Worm (Caenorhabditis elegans) whole organism, L4 larva: ENCODE measurements around the gene F44D12.10.

Experiments
- F10B5.3 ChIP-seq: sonication (generic microtip); optimal IDR thresholded peaks from 2 replicates; lab custom pipeline; 2016; ENCODE audit warnings: mild to moderate bottlenecking, missing genetic modification characterization, missing compliant biosample characterization
- F26F4.8 ChIP-seq: fragments of 200-800 bp; sonication (Bioruptor generic); conservative IDR thresholded peaks from 2 replicates; pipeline ENCODE4 v1.3.6; 2022; ENCODE audit warnings: missing genetic modification characterization, missing compliant biosample characterization
- F44E2.7 ChIP-seq: fragments of 200-800 bp; sonication (Bioruptor generic); IDR thresholded peaks from 2 replicates; pipeline ENCODE4 v2.1.2; 2022; ENCODE audit warnings: missing genetic modification characterization, missing compliant biosample characterization
- R02D3.7 ChIP-seq: fragments of 150-350 bp; sonication (generic microtip); optimal IDR thresholded peaks from 3 replicates; lab custom pipeline; 2014; ENCODE audit warnings: missing biosample characterization, missing genetic modification characterization
- Y105C5A.15 ChIP-seq: fragments of 200-800 bp; sonication (Bioruptor generic); IDR thresholded peaks from 2 replicates; pipeline ENCODE4 v1.3.6; 2022; ENCODE audit warnings: missing genetic modification characterization, missing compliant biosample characterization
- aha-1 ChIP-seq: fragments of 150-350 bp; peaks from one replicate; lab custom pipeline; 2014; ENCODE audit warnings: missing biosample characterization, missing genetic modification characterization
- attf-4 ChIP-seq: sonication (generic microtip); optimal IDR thresholded peaks from 3 replicates; lab custom pipeline; 2017; ENCODE audit warnings: missing biosample characterization, missing genetic modification characterization
- ceh-20 ChIP-seq: fragments of 200-800 bp; sonication (Bioruptor generic); IDR thresholded peaks from 2 replicates; pipeline ENCODE4 v1.3.6; 2022; ENCODE audit warnings: missing genetic modification reagents, missing genetic modification characterization, missing compliant biosample characterization
- ceh-28 ChIP-seq: fragments of 150-350 bp; optimal IDR thresholded peaks from 2 replicates; lab custom pipeline; 2014; ENCODE audit warnings: missing biosample characterization, missing genetic modification reagents, missing genetic modification characterization
- ces-1 ChIP-seq: fragments of 150-350 bp; sonication (generic microtip); optimal IDR thresholded peaks from 4 replicates; lab custom pipeline; 2014; ENCODE audit warnings: missing biosample characterization, missing genetic modification reagents, missing genetic modification characterization
- cey-2 ChIP-seq: sonication (generic microtip); optimal IDR thresholded peaks from 3 replicates; lab custom pipeline; 2017; ENCODE audit warnings: missing genetic modification characterization, mild to moderate bottlenecking, missing compliant biosample characterization, antibody characterized with exemption, borderline replicate concordance; ENCODE audit not compliant: insufficient read depth
- daf-12 ChIP-seq: fragments of 150-350 bp; optimal IDR thresholded peaks from 2 replicates; lab custom pipeline; 2014; ENCODE audit warnings: missing biosample characterization, missing genetic modification reagents, missing genetic modification characterization
- daf-16 ChIP-seq, 3 experiments: sonication (generic microtip); optimal IDR thresholded peaks; 2 replicates each; lab custom pipeline; 2016 to 2017; ENCODE audit warnings: missing genetic modification characterization in 3 of 3, missing genetic modification reagents in 3 of 3, mild to moderate bottlenecking in 2 of 3, missing compliant biosample characterization in 2 of 3, missing biosample characterization in 1 of 3, moderate library complexity in 1 of 3
- dmd-8 ChIP-seq: fragments of 200-800 bp; sonication (Bioruptor generic); IDR thresholded peaks from 2 replicates; pipeline ENCODE4 v1.3.6; 2022; ENCODE audit warnings: missing genetic modification characterization, missing compliant biosample characterization
- dpl-1 ChIP-seq: fragments of 150-350 bp; optimal IDR thresholded peaks from 2 replicates; lab custom pipeline; 2014; ENCODE audit warnings: missing biosample characterization, missing genetic modification reagents, missing genetic modification characterization
- duxl-1 ChIP-seq: sonication (generic microtip); optimal IDR thresholded peaks from 2 replicates; lab custom pipeline; 2016; ENCODE audit warnings: mild to moderate bottlenecking, missing genetic modification characterization, moderate library complexity, missing compliant biosample characterization; ENCODE audit not compliant: poor library complexity
- dve-1 ChIP-seq: sonication (generic microtip); optimal IDR thresholded peaks from 2 replicates; lab custom pipeline; 2017; ENCODE audit warnings: antibody characterized with exemption, mild to moderate bottlenecking, missing genetic modification characterization, missing compliant biosample characterization; ENCODE audit not compliant: insufficient read depth
- fkh-10 ChIP-seq: fragments of 150-350 bp; optimal IDR thresholded peaks from 2 replicates; lab custom pipeline; 2014; ENCODE audit warnings: missing biosample characterization, missing genetic modification reagents, missing genetic modification characterization
- hif-1 ChIP-seq, 2 experiments: sonication (generic microtip); optimal IDR thresholded peaks; 2 replicates each; lab custom pipeline; 2016 to 2017; ENCODE audit warnings: missing compliant biosample characterization in 2 of 2, missing genetic modification characterization in 2 of 2, missing genetic modification reagents in 2 of 2, missing genotype in 2 of 2, mild to moderate bottlenecking in 1 of 2
- hlh-11 ChIP-seq: fragments of 200-800 bp; sonication (Bioruptor generic); optimal IDR thresholded peaks from 2 replicates; lab custom pipeline; 2018; ENCODE audit warnings: mild to moderate bottlenecking, missing genetic modification characterization, missing compliant biosample characterization
- hlh-30 ChIP-seq: sonication (generic microtip); optimal IDR thresholded peaks from 2 replicates; lab custom pipeline; 2017; ENCODE audit warnings: antibody characterized with exemption, mild to moderate bottlenecking, missing genetic modification characterization, missing compliant biosample characterization; ENCODE audit not compliant: insufficient read depth
- hmg-1.1 ChIP-seq: fragments of 200-800 bp; sonication (Bioruptor generic); IDR thresholded peaks from 2 replicates; pipeline ENCODE4 v1.3.6; 2022; ENCODE audit warnings: missing genetic modification reagents, missing genetic modification characterization, missing compliant biosample characterization
- lin-15B ChIP-seq: fragments of 150-350 bp; sonication (generic microtip); optimal IDR thresholded peaks from 3 replicates; lab custom pipeline; 2014; ENCODE audit warnings: missing biosample characterization, missing genetic modification characterization
- lin-38 ChIP-seq: fragments of 200-800 bp; sonication (Bioruptor generic); IDR thresholded peaks from 2 replicates; pipeline ENCODE4 v1.3.6; 2022; ENCODE audit warnings: missing genetic modification reagents, missing genetic modification characterization, missing compliant biosample characterization
- lsy-2 ChIP-seq, 2 experiments: fragments of 150-350 bp in 1 of 2; sonication (generic microtip) in 1 of 2; optimal IDR thresholded peaks; 2 replicates each; lab custom pipeline; 2014 to 2017; ENCODE audit warnings: missing biosample characterization in 2 of 2, missing genetic modification characterization in 2 of 2
- madf-5 ChIP-seq, 2 experiments: fragments of 200-800 bp; sonication (Bioruptor generic); IDR thresholded peaks; 2 replicates each; pipeline ENCODE4 v1.3.6; 2022; ENCODE audit warnings: missing compliant biosample characterization in 2 of 2, missing genetic modification characterization in 2 of 2
- mdl-1 ChIP-seq, 2 experiments: fragments of 150-350 bp in 1 of 2; sonication (generic microtip) in 1 of 2; optimal IDR thresholded peaks; 2 replicates each; lab custom pipeline; 2014 to 2017; ENCODE audit warnings: missing biosample characterization in 2 of 2, missing genetic modification characterization in 2 of 2
- mdt-29 ChIP-seq: fragments of 200-800 bp; sonication (Bioruptor generic); IDR thresholded peaks from 2 replicates; pipeline ENCODE4 v1.3.6; 2022; ENCODE audit warnings: missing genetic modification reagents, missing genetic modification characterization, missing compliant biosample characterization
- mes-2 ChIP-seq: sonication (generic microtip); optimal IDR thresholded peaks from 2 replicates; lab custom pipeline; 2016; ENCODE audit warnings: missing genotype, mild to moderate bottlenecking, missing genetic modification characterization, missing compliant biosample characterization; ENCODE audit not compliant: poor library complexity, severe bottlenecking
- mxl-3 ChIP-seq: fragments of 200-800 bp; sonication (Bioruptor generic); optimal IDR thresholded peaks from 2 replicates; lab custom pipeline; 2018; ENCODE audit warnings: mild to moderate bottlenecking, missing genetic modification characterization, missing compliant biosample characterization
- nhr-102 ChIP-seq: sonication (generic microtip); optimal IDR thresholded peaks from 2 replicates; lab custom pipeline; 2016; ENCODE audit warnings: mild to moderate bottlenecking, missing genetic modification characterization, moderate library complexity, missing compliant biosample characterization
- nhr-11 ChIP-seq: fragments of 150-350 bp; optimal IDR thresholded peaks from 2 replicates; lab custom pipeline; 2014; ENCODE audit warnings: missing biosample characterization, missing genetic modification characterization
- nhr-111 ChIP-seq: fragments of 200-800 bp; sonication (Bioruptor generic); optimal IDR thresholded peaks from 2 replicates; lab custom pipeline; 2018; ENCODE audit warnings: mild to moderate bottlenecking, missing genetic modification characterization, missing compliant biosample characterization
- nhr-237 ChIP-seq: sonication (generic microtip); optimal IDR thresholded peaks from 2 replicates; lab custom pipeline; 2017; ENCODE audit warnings: missing biosample characterization, missing genetic modification characterization
- nhr-25 ChIP-seq: sonication (generic microtip); optimal IDR thresholded peaks from 2 replicates; lab custom pipeline; 2017; ENCODE audit warnings: missing genetic modification characterization, mild to moderate bottlenecking, missing compliant biosample characterization, antibody characterized with exemption, moderate library complexity, borderline replicate concordance; ENCODE audit not compliant: insufficient read depth
- nhr-28 ChIP-seq: fragments of 150-350 bp; optimal IDR thresholded peaks from 2 replicates; lab custom pipeline; 2014; ENCODE audit warnings: missing biosample characterization, missing genetic modification characterization
- nhr-41 ChIP-seq: fragments of 200-800 bp; sonication (Bioruptor generic); IDR thresholded peaks from 2 replicates; pipeline ENCODE4 v1.3.6; 2022; ENCODE audit warnings: missing genetic modification reagents, missing genetic modification characterization, missing compliant biosample characterization
- nhr-77 ChIP-seq: fragments of 150-350 bp; optimal IDR thresholded peaks from 2 replicates; lab custom pipeline; 2014; ENCODE audit warnings: missing biosample characterization, missing genetic modification characterization
- pha-4 ChIP-seq, 2 experiments: fragments of 150-350 bp in 1 of 2; fragments of 200-800 bp in 1 of 2; sonication (Bioruptor generic) in 1 of 2; IDR thresholded peaks in 1 of 2; optimal IDR thresholded peaks in 1 of 2; 2 replicates each; pipeline versions ENCODE4 v1.3.6 to Lab custom; 2014 to 2022; ENCODE audit warnings: missing genetic modification characterization in 2 of 2, missing genetic modification reagents in 2 of 2, missing biosample characterization in 1 of 2, missing compliant biosample characterization in 1 of 2
- saeg-2 ChIP-seq: fragments of 200-800 bp; sonication (Bioruptor generic); IDR thresholded peaks from 2 replicates; pipeline ENCODE4 v1.3.6; 2022; ENCODE audit warnings: missing genetic modification reagents, missing genetic modification characterization, missing compliant biosample characterization
- snpc-4 ChIP-seq: fragments of 150-350 bp; optimal IDR thresholded peaks from 2 replicates; lab custom pipeline; 2014; ENCODE audit warnings: missing biosample characterization, missing genetic modification characterization
- spr-3 ChIP-seq: fragments of 200-800 bp; sonication (Bioruptor generic); optimal IDR thresholded peaks from 2 replicates; lab custom pipeline; 2018; ENCODE audit warnings: mild to moderate bottlenecking, missing genetic modification characterization, missing compliant biosample characterization
- zag-1 ChIP-seq: fragments of 150-350 bp; optimal IDR thresholded peaks from 2 replicates; lab custom pipeline; 2014; ENCODE audit warnings: missing biosample characterization, missing genetic modification characterization
- zip-11 ChIP-seq: fragments of 200-800 bp; sonication (Bioruptor generic); IDR thresholded peaks from 2 replicates; pipeline ENCODE4 v1.3.6; 2022; ENCODE audit warnings: missing genetic modification characterization, missing compliant biosample characterization
- ztf-11 ChIP-seq: fragments of 150-350 bp; optimal IDR thresholded peaks from 2 replicates; lab custom pipeline; 2014; ENCODE audit warnings: missing biosample characterization, missing genetic modification characterization

Gene F44D12.10

DNA sequence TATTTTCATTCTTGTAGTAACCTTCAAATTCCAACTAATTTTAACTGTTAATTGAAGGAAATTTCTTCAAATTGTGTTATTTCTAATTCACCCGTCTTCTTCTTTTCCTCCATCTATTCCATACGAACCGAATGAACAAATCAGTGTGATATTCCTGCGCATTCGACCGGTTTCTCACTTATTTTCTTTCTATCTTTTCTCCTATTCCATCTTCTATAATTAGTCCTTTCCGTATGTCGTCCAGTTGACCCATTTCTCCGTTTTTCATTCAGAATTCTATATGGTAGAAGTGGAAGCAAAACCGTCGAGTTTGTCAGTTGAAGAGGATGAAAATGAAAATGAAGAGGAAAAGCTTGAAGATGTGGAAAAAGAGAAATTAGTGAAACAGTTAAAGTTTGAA is 27.3 kb downstream of the F44D12.10 start, which contains the start of gene magu-4:
TSS of gene magu-4 (plus strand) at position 218 of the 400 bp plus-strand sequence.
- TF ChIP-seq nhr-237 (tag; lab: Kevin White, UChicago) (no peak), saeg-2 (GFP tag; lab: Robert Waterston, UW) (no peak), aha-1 (peak; percentile 60)

DNA sequence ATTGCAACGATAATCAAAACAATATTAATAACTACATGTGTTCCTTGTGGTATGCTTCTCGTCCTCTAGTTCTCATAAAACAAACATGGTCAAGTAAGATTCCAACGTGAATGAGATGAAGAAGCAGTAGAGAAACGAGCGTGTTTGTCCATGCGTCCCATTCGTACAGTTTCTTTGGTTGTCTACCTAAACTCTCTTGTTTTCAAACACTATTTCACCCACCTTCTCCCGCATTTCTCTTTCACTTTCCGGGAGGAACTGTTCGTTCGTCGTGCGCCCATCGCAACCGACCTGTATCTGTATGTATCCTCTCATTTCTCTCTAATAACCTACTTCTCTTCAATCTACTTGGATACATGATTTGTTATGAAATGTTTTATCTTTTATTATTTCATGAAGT is 29.1 kb downstream of the F44D12.10 start:
- TF ChIP-seq nhr-102 (tag; lab: Kevin White, UChicago) (no peak), nhr-28 (tag; lab: Kevin White, UChicago) (peak; percentile 74), zag-1 (tag; lab: Kevin White, UChicago) (no peak), mxl-3 (peak; percentile 54), nhr-77 (peak; percentile 5), hmg-1.1 (GFP tag; lab: Robert Waterston, UW) (0 out of 2 replicates have a peak, but pooled peaks have one; percentile 50), lsy-2 (tag; optimal IDR thresholded peaks at IDR 0.05; lab: Kevin White, UChicago) (peak in 1 of 2 experiments; percentile 31), fkh-10 (GFP tag; lab: Kevin White, UChicago) (no peak), nhr-41 (GFP tag; lab: Robert Waterston, UW) (no peak), madf-5 (GFP tag; IDR thresholded peaks at IDR 0.05; lab: Robert Waterston, UW) (0 out of 4 replicates have a peak, but pooled peaks of 1 of the 2 experiments have one; percentile 16), hlh-30 (tag; lab: Kevin White, UChicago) (peak; percentile 5), dve-1 (tag; lab: Kevin White, UChicago) (peak; percentile 46), ces-1 (GFP tag; lab: Kevin White, UChicago) (no peak), daf-12 (no peak), snpc-4 (tag; lab: Kevin White, UChicago) (no peak), hlh-11 (tag; lab: Kevin White, UChicago) (peak; percentile 50), mdl-1 (tag; optimal IDR thresholded peaks at IDR 0.05; lab: Kevin White, UChicago) (peak; percentile 18 to 81), ztf-11 (tag; lab: Kevin White, UChicago) (no peak), ceh-20 (no peak), duxl-1 (no peak), daf-16 (GFP tag; optimal IDR thresholded peaks at IDR 0.05; lab: Kevin White, UChicago) (no peak), daf-16 (tag; optimal IDR thresholded peaks at IDR 0.05; lab: Kevin White, UChicago) (peak; percentile 20), lin-15B (no peak), mes-2 (peak; percentile 30), pha-4 (GFP tag; IDR thresholded peaks at IDR 0.05; lab: Robert Waterston, UW) (no peak), pha-4 (tag; optimal IDR thresholded peaks at IDR 0.05; lab: Kevin White, UChicago) (peak; percentile 42), F26F4.8 (GFP tag; lab: Robert Waterston, UW) (no peak), lin-38 (GFP tag; lab: Robert Waterston, UW) (no peak), nhr-111 (GFP tag; lab: Kevin White, UChicago) (no peak)

DNA sequence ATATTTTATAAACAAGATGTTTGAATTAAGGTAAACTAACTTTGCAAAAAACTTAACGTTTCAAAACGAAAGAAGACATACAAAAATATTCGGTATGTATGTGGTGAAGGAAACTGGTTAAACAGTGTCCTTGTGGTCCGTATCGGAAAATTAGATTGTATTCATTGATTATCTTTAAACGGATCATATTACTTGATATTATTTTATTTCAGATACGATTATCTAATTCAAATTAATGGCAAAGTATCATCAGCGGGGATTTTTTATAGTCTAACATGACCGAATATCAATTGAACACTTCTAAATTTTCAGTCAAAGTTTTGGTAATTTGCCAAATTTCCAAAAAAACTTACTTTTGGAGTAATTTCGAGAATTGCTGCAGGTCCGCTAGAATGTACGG is 30.1 kb downstream of the F44D12.10 start, which contains the start of gene C47E12.13:
TSS of gene C47E12.13 (minus strand) at position 101 of the 400 bp plus-strand sequence.
- TF ChIP-seq attf-4 (tag; lab: Kevin White, UChicago) (no peak), mdl-1 (tag; optimal IDR thresholded peaks at IDR 0.05; lab: Kevin White, UChicago) (no peak), nhr-25 (no peak), F44E2.7 (GFP tag; lab: Robert Waterston, UW) (no peak), spr-3 (no peak), dpl-1 (GFP tag; lab: Kevin White, UChicago) (no peak), cey-2 (tag; lab: Kevin White, UChicago) (no peak), hlh-11 (tag; lab: Kevin White, UChicago) (no peak), lin-38 (GFP tag; lab: Robert Waterston, UW) (no peak), zip-11 (GFP tag; lab: Robert Waterston, UW) (no peak), F10B5.3 (tag; lab: Kevin White, UChicago) (no peak), hif-1 (tag; optimal IDR thresholded peaks at IDR 0.05; lab: Kevin White, UChicago) (no peak), nhr-11 (tag; lab: Kevin White, UChicago) (no peak), Y105C5A.15 (GFP tag; lab: Robert Waterston, UW) (no peak), ceh-28 (tag; lab: Kevin White, UChicago) (no peak), mdt-29 (no peak), nhr-237 (tag; lab: Kevin White, UChicago) (no peak), R02D3.7 (tag; lab: Kevin White, UChicago) (no peak), dmd-8 (no peak)
